Worm (Caenorhabditis elegans) whole organism, L2 larva: Measurements from ENCODE around the gene T05H10.4.

Source experiments
- lsy-2 ChIP-seq, 2 experiments: fragments of 150-350 bp in 1 of 2; sonication (generic microtip) in 1 of 2; optimal IDR thresholded peaks; 2 replicates each; lab custom pipeline; 2014 to 2017; ENCODE audit warnings: missing biosample characterization in 2 of 2, missing genetic modification characterization in 2 of 2
- nhr-23 ChIP-seq: fragments of 150-350 bp; optimal IDR thresholded peaks from 2 replicates; lab custom pipeline; 2014; ENCODE audit warnings: missing biosample characterization, missing genetic modification reagents, missing genetic modification characterization
- nhr-77 ChIP-seq: fragments of 150-350 bp; optimal IDR thresholded peaks from 2 replicates; lab custom pipeline; 2014; ENCODE audit warnings: missing biosample characterization, missing genetic modification characterization
- unc-39 ChIP-seq: fragments of 150-350 bp; optimal IDR thresholded peaks from 2 replicates; lab custom pipeline; 2014; ENCODE audit warnings: missing biosample characterization, missing genetic modification characterization
- zag-1 ChIP-seq: fragments of 150-350 bp; optimal IDR thresholded peaks from 2 replicates; lab custom pipeline; 2014; ENCODE audit warnings: missing biosample characterization, missing genetic modification characterization
- ztf-4 ChIP-seq: fragments of 150-350 bp; optimal IDR thresholded peaks from 2 replicates; lab custom pipeline; 2014; ENCODE audit warnings: missing biosample characterization, missing genetic modification characterization

ce11 chrII:8092537-8092936 lies 39.6 kb downstream of the T05H10.4 start, which contains the start of gene ltd-1:
- TF ChIP-seq zag-1 (no peak), nhr-23 (tag; lab: Kevin White, UChicago) (no peak), lsy-2 (tag; optimal IDR thresholded peaks at IDR 0.05; lab: Kevin White, UChicago) (no peak), ztf-4 (tag; lab: Kevin White, UChicago) (no peak), nhr-77 (tag; lab: Kevin White, UChicago) (no peak), unc-39 (tag; lab: Kevin White, UChicago) (no peak)
